Fruit fly (Drosophila melanogaster) whole organism, embryonic: ENCODE measurements around the gene Eato.

Experiments used
- ATbp ChIP-seq: fragments of 200-800 bp; sonication (Bioruptor generic); optimal IDR thresholded peaks from 2 replicates; lab custom pipeline; 2017; ENCODE audit warnings: missing biosample characterization, mild to moderate bottlenecking, missing genetic modification characterization, missing genetic modification reagents
- Adf1 ChIP-seq: fragments of 200-800 bp; sonication (Bioruptor generic); IDR thresholded peaks from 2 replicates; pipeline ENCODE4 v1.3.6; 2022; ENCODE audit warnings: missing biosample characterization, missing genetic modification characterization
- Atf-2 ChIP-seq: fragments of 200-800 bp; sonication (Bioruptor generic); optimal IDR thresholded peaks from 2 replicates; lab custom pipeline; 2016; ENCODE audit warnings: missing biosample characterization, missing genetic modification characterization
- B-H2 ChIP-seq: fragments of 200-800 bp; sonication (Bioruptor generic); optimal IDR thresholded peaks from 2 replicates; lab custom pipeline; 2018; ENCODE audit warnings: missing biosample characterization, mild to moderate bottlenecking, missing genetic modification characterization
- CG11456 ChIP-seq: fragments of 200-800 bp; sonication (Bioruptor generic); IDR thresholded peaks from 3 replicates; pipeline ENCODE4 v1.3.6; 2022; ENCODE audit warnings: missing biosample characterization, missing genetic modification characterization
- CG1233 ChIP-seq: fragments of 200-800 bp; sonication (Bioruptor generic); optimal IDR thresholded peaks from 4 replicates; lab custom pipeline; 2018; ENCODE audit warnings: missing biosample characterization, mild to moderate bottlenecking, missing genetic modification characterization
- CG13296 ChIP-seq: fragments of 200-800 bp; sonication (Bioruptor generic); optimal IDR thresholded peaks from 3 replicates; lab custom pipeline; 2018; ENCODE audit warnings: missing biosample characterization, mild to moderate bottlenecking, missing genetic modification characterization
- CG13424 ChIP-seq: fragments of 200-800 bp; sonication (Bioruptor generic); optimal IDR thresholded peaks from 2 replicates; lab custom pipeline; 2019; ENCODE audit warnings: missing biosample characterization, mild to moderate bottlenecking, missing genetic modification characterization, moderate library complexity
- CG1529 ChIP-seq: fragments of 200-800 bp; sonication (Bioruptor generic); optimal IDR thresholded peaks from 3 replicates; lab custom pipeline; 2018; ENCODE audit warnings: missing biosample characterization, missing genetic modification characterization
- CG17359 ChIP-seq: fragments of 200-800 bp; sonication (Bioruptor generic); optimal IDR thresholded peaks from 3 replicates; lab custom pipeline; 2018; ENCODE audit warnings: missing biosample characterization, mild to moderate bottlenecking, missing genetic modification characterization, moderate library complexity
- CG17385 ChIP-seq: fragments of 200-800 bp; sonication (Bioruptor generic); optimal IDR thresholded peaks from 3 replicates; lab custom pipeline; 2018; ENCODE audit warnings: missing biosample characterization, mild to moderate bottlenecking, missing genetic modification characterization
- CG18599 ChIP-seq: fragments of 200-800 bp; sonication (Bioruptor generic); optimal IDR thresholded peaks from 3 replicates; lab custom pipeline; 2017; ENCODE audit warnings: missing biosample characterization, missing genetic modification characterization, mild to moderate bottlenecking, moderate library complexity, missing genetic modification reagents
- CG31365 ChIP-seq: fragments of 200-800 bp; sonication (Bioruptor generic); optimal IDR thresholded peaks from 2 replicates; lab custom pipeline; 2018; ENCODE audit warnings: missing biosample characterization, mild to moderate bottlenecking, missing genetic modification characterization
- CG3281 ChIP-seq: fragments of 200-800 bp; sonication (Bioruptor generic); optimal IDR thresholded peaks from 3 replicates; lab custom pipeline; 2017; ENCODE audit warnings: missing biosample characterization, mild to moderate bottlenecking, missing genetic modification characterization
- CG3407 ChIP-seq: fragments of 200-800 bp; sonication (Bioruptor generic); optimal IDR thresholded peaks from 2 replicates; lab custom pipeline; 2018; ENCODE audit warnings: missing biosample characterization, mild to moderate bottlenecking, missing genetic modification characterization
- CG4404 ChIP-seq: fragments of 200-800 bp; sonication (Bioruptor generic); IDR thresholded peaks from 2 replicates; pipeline ENCODE4 v1.3.6; 2022; ENCODE audit warnings: missing biosample characterization, missing genetic modification characterization
- CG6654 ChIP-seq: fragments of 200-800 bp; sonication (Bioruptor generic); optimal IDR thresholded peaks from 2 replicates; lab custom pipeline; 2017; ENCODE audit warnings: missing biosample characterization, mild to moderate bottlenecking, missing genetic modification characterization
- CG7987 ChIP-seq: fragments of 200-800 bp; sonication (Bioruptor generic); optimal IDR thresholded peaks from 2 replicates; lab custom pipeline; 2018; ENCODE audit warnings: missing biosample characterization, mild to moderate bottlenecking, missing genetic modification characterization, moderate library complexity
- CrebB ChIP-seq: fragments of 200-800 bp; sonication (Bioruptor generic); optimal IDR thresholded peaks from 3 replicates; lab custom pipeline; 2018; ENCODE audit warnings: missing biosample characterization, mild to moderate bottlenecking, missing genetic modification characterization
- Dad ChIP-seq: fragments of 200-800 bp; sonication (Bioruptor generic); optimal IDR thresholded peaks from 3 replicates; lab custom pipeline; 2016; ENCODE audit warnings: missing biosample characterization, missing genetic modification characterization
- Deaf1 ChIP-seq: fragments of 200-800 bp; optimal IDR thresholded peaks from 3 replicates; lab custom pipeline; 2019; ENCODE audit warnings: missing biosample characterization, mild to moderate bottlenecking, missing genetic modification characterization, moderate library complexity
- Dref ChIP-seq: fragments of 200-800 bp; sonication (Bioruptor generic); IDR thresholded peaks from 2 replicates; pipeline ENCODE4 v1.3.6; 2022; ENCODE audit warnings: missing biosample characterization, missing genetic modification characterization
- Fer1 ChIP-seq: fragments of 200-800 bp; sonication (Bioruptor generic); optimal IDR thresholded peaks from 2 replicates; lab custom pipeline; 2017; ENCODE audit warnings: missing biosample characterization, mild to moderate bottlenecking, missing genetic modification characterization
- Fer2 ChIP-seq: fragments of 200-800 bp; sonication (Bioruptor generic); optimal IDR thresholded peaks from 2 replicates; lab custom pipeline; 2018; ENCODE audit warnings: missing biosample characterization, mild to moderate bottlenecking, missing genetic modification characterization, moderate library complexity
- HHEX ChIP-seq: fragments of 200-800 bp; sonication (Bioruptor generic); optimal IDR thresholded peaks from 3 replicates; lab custom pipeline; 2017; ENCODE audit warnings: missing biosample characterization, mild to moderate bottlenecking, missing genetic modification characterization, missing genetic modification reagents
- HLHmδ ChIP-seq: fragments of 200-800 bp; sonication (Bioruptor generic); optimal IDR thresholded peaks from 2 replicates; lab custom pipeline; 2018; ENCODE audit warnings: missing biosample characterization, mild to moderate bottlenecking, missing genetic modification characterization, moderate library complexity
- Mad ChIP-seq: fragments of 200-800 bp; sonication (Bioruptor generic); optimal IDR thresholded peaks from 2 replicates; lab custom pipeline; 2016; ENCODE audit warnings: missing biosample characterization, missing genetic modification characterization
- Nf-YB ChIP-seq: fragments of 200-800 bp; sonication (Bioruptor generic); optimal IDR thresholded peaks from 3 replicates; lab custom pipeline; 2019; ENCODE audit warnings: missing biosample characterization, mild to moderate bottlenecking, missing genetic modification characterization, moderate library complexity
- Opbp ChIP-seq: fragments of 200-800 bp; sonication (Bioruptor generic); IDR thresholded peaks from 3 replicates; pipeline ENCODE4 v1.3.6; 2022; ENCODE audit warnings: missing biosample characterization, missing genetic modification characterization; ENCODE audit not compliant: partially characterized antibody
- PHDP ChIP-seq: fragments of 200-800 bp; sonication (Bioruptor generic); optimal IDR thresholded peaks from 3 replicates; lab custom pipeline; 2018; ENCODE audit warnings: missing biosample characterization, mild to moderate bottlenecking, missing genetic modification characterization, moderate library complexity
- Sin3A ChIP-seq: fragments of >200 bp; optimal IDR thresholded peaks from 2 replicates; lab custom pipeline; 2018
- Sox102F ChIP-seq: fragments of 200-800 bp; sonication (Bioruptor generic); optimal IDR thresholded peaks from 2 replicates; lab custom pipeline; 2018; ENCODE audit warnings: missing biosample characterization, mild to moderate bottlenecking, missing genetic modification characterization, moderate library complexity
- YL-1 ChIP-seq: fragments of 200-800 bp; sonication (Bioruptor generic); optimal IDR thresholded peaks from 3 replicates; lab custom pipeline; 2017; ENCODE audit warnings: missing biosample characterization, mild to moderate bottlenecking, missing genetic modification characterization
- abd-A ChIP-seq: fragments of 200-800 bp; sonication (Bioruptor generic); optimal IDR thresholded peaks from 3 replicates; lab custom pipeline; 2019; ENCODE audit warnings: missing biosample characterization, mild to moderate bottlenecking, missing genetic modification characterization, moderate library complexity
- az2 ChIP-seq: fragments of 200-800 bp; sonication (Bioruptor generic); optimal IDR thresholded peaks from 3 replicates; lab custom pipeline; 2016; ENCODE audit warnings: missing biosample characterization, missing genetic modification characterization
- cad ChIP-seq: fragments of >200 bp; optimal IDR thresholded peaks from 2 replicates; lab custom pipeline; 2017; ENCODE audit warnings: missing biosample characterization, missing genetic modification characterization
- en ChIP-seq: fragments of 200-800 bp; sonication (Bioruptor generic); optimal IDR thresholded peaks from 2 replicates; lab custom pipeline; 2016; ENCODE audit warnings: missing biosample characterization, missing genetic modification characterization
- jing ChIP-seq: fragments of 200-800 bp; sonication (Bioruptor generic); optimal IDR thresholded peaks from 2 replicates; lab custom pipeline; 2018; ENCODE audit warnings: missing biosample characterization, mild to moderate bottlenecking, missing genetic modification characterization
- jumu ChIP-seq: fragments of 200-800 bp; sonication (Bioruptor generic); optimal IDR thresholded peaks from 3 replicates; lab custom pipeline; 2016; ENCODE audit warnings: missing biosample characterization, missing genetic modification characterization
- pan ChIP-seq, 4 experiments: fragments of >200 bp in 3 of 4; fragments of 200-800 bp in 1 of 4; sonication (Bioruptor generic) in 1 of 4; optimal IDR thresholded peaks in 3 of 4; IDR thresholded peaks in 1 of 4; 2 replicates each; pipeline versions ENCODE4 v1.3.6 to Lab custom; 2017 to 2022; ENCODE audit warnings: missing biosample characterization in 2 of 4, missing genetic modification characterization in 2 of 4, mixed read lengths in 1 of 4
- slbo ChIP-seq: fragments of 200-800 bp; sonication (Bioruptor generic); IDR thresholded peaks from 2 replicates; pipeline ENCODE4 v1.3.6; 2022; ENCODE audit warnings: missing biosample characterization, missing genetic modification characterization
- wek ChIP-seq: fragments of 200-800 bp; sonication (Bioruptor generic); optimal IDR thresholded peaks from 3 replicates; lab custom pipeline; 2018; ENCODE audit warnings: missing biosample characterization, mild to moderate bottlenecking, missing genetic modification characterization, moderate library complexity
- z ChIP-seq: fragments of 200-800 bp; sonication (Bioruptor generic); IDR thresholded peaks from 3 replicates; pipeline ENCODE4 v1.3.6; 2022; ENCODE audit warnings: missing biosample characterization, missing genetic modification characterization

Eato gene

dm6 chr2L:13801166-13801565 is 17.3 kb downstream of the Eato start:
- TF ChIP-seq CG6654 (GFP tag; lab: Kevin White, UChicago) (no peak), CG1233 (GFP tag; lab: Kevin White, UChicago) (peak; percentile 11), Fer2 (no peak), Deaf1 (no peak), Dad (GFP tag; lab: Kevin White, UChicago) (no peak), wek (GFP tag; lab: Kevin White, UChicago) (peak; percentile 8), az2 (GFP tag; lab: Kevin White, UChicago) (no peak), CG13296 (GFP tag; lab: Kevin White, UChicago) (peak; percentile 8), CG17385 (peak; percentile 12), Sox102F (GFP tag; lab: Kevin White, UChicago) (no peak), slbo (no peak), PHDP (tag; lab: Kevin White, UChicago) (no peak), z (GFP tag; lab: Robert Waterston, UW) (no peak), en (GFP tag; lab: Kevin White, UChicago) (no peak), Fer1 (peak; percentile 35), CG13424 (tag; lab: Kevin White, UChicago) (peak; percentile 27), cad (no peak), YL-1 (GFP tag; lab: Kevin White, UChicago) (no peak), HHEX (GFP tag; lab: Kevin White, UChicago) (no peak), CG31365 (tag; lab: Kevin White, UChicago) (peak; percentile 13), CG3407 (GFP tag; lab: Kevin White, UChicago) (peak; percentile 21), HLHmδ (GFP tag; lab: Kevin White, UChicago) (no peak), CG11456 (GFP tag; lab: Robert Waterston, UW) (no peak), jing (GFP tag; lab: Kevin White, UChicago) (no peak), CG3281 (peak; percentile 12), pan (optimal IDR thresholded peaks at IDR 0.05; lab: Kevin White, UChicago) (no peak), pan (GFP tag; optimal IDR thresholded peaks at IDR 0.05 in 1 of 2, IDR thresholded peaks at IDR 0.05 in 1 of 2) (no peak), jumu (GFP tag; lab: Kevin White, UChicago) (no peak), Dref (GFP tag; lab: Robert Waterston, UW) (no peak), Opbp (GFP tag; lab: Robert Waterston, UW) (no peak), abd-A (no peak), CG18599 (peak; percentile 23), CG7987 (peak; percentile 15), Adf1 (GFP tag; lab: Robert Waterston, UW) (no peak), CG17359 (tag; lab: Kevin White, UChicago) (peak; percentile 50), Mad (no peak), Nf-YB (GFP tag; lab: Kevin White, UChicago) (no peak), CG4404 (GFP tag; lab: Robert Waterston, UW) (no peak), B-H2 (no peak), Sin3A (lab: Kevin White, UChicago) (no peak), ATbp (peak; percentile 76), Atf-2 (no peak), CrebB (tag; lab: Kevin White, UChicago) (peak; percentile 54), CG1529 (GFP tag; lab: Kevin White, UChicago) (no peak)
